Fruit fly (Drosophila melanogaster): ENCODE results near the gene CG4213.
A peak's percentile ranks its signal among the peaks of the same experiment; 100 is the strongest.

CG4213 gene

dm6 chr2L:425491-425890 lies 23.5 kb upstream of the CG4213 start (continued):
- TF ChIP-seq CG16815 (GFP tag; optimal IDR thresholded peaks at IDR 0.05) (no peak), danr (GFP tag; IDR thresholded peaks at IDR 0.05) (no peak), bab2 (GFP tag; optimal IDR thresholded peaks at IDR 0.05) (no peak), Atf-2 (GFP tag; optimal IDR thresholded peaks at IDR 0.05) (no peak), CG14860 (GFP tag; IDR thresholded peaks at IDR 0.05; ENCODE audit: partially characterized antibody) (no peak), Max (GFP tag; optimal IDR thresholded peaks at IDR 0.05) (no peak), CG14710 (tag; optimal IDR thresholded peaks at IDR 0.05) (no peak), aop (GFP tag; IDR thresholded peaks at IDR 0.05) (no peak), exex (tag; optimal IDR thresholded peaks at IDR 0.05) (peak; percentile 1), CG2129 (GFP tag; IDR thresholded peaks at IDR 0.05; ENCODE audit: partially characterized antibody) (no peak), Awh (GFP tag; IDR thresholded peaks at IDR 0.05) (no peak), Xbp1 (GFP tag; optimal IDR thresholded peaks at IDR 0.05) (no peak), sob (GFP tag; IDR thresholded peaks at IDR 0.05) (no peak), Scr (GFP tag; IDR thresholded peaks at IDR 0.05; ENCODE audit: partially characterized antibody) (no peak), CG12391 (tag; optimal IDR thresholded peaks at IDR 0.05) (no peak), H2.0 (GFP tag; IDR thresholded peaks at IDR 0.05) (no peak), CG14667 (GFP tag; IDR thresholded peaks at IDR 0.05) (no peak), CG2120 (GFP tag; optimal IDR thresholded peaks at IDR 0.05) (no peak), crol (GFP tag; IDR thresholded peaks at IDR 0.05) (no peak), CG2875 (GFP tag; optimal IDR thresholded peaks at IDR 0.05) (no peak), hbn (GFP tag; IDR thresholded peaks at IDR 0.05; ENCODE audit: partially characterized antibody) (no peak), CG4617 (GFP tag; optimal IDR thresholded peaks at IDR 0.05; ENCODE audit: borderline replicate concordance) (no peak), CG1792 (GFP tag; optimal IDR thresholded peaks at IDR 0.05) (no peak), CG10565 (GFP tag; optimal IDR thresholded peaks at IDR 0.05) (no peak), CG10274 (GFP tag; optimal IDR thresholded peaks at IDR 0.05) (peak; percentile 9), Hr51 (GFP tag; optimal IDR thresholded peaks at IDR 0.05) (no peak), Tbp (GFP tag; optimal IDR thresholded peaks at IDR 0.05) (no peak), Mes4 (GFP tag; optimal IDR thresholded peaks at IDR 0.05) (no peak), zen (tag; optimal IDR thresholded peaks at IDR 0.05) (no peak), Bteb2 (GFP tag; optimal IDR thresholded peaks at IDR 0.05) (no peak), HLHmδ (GFP tag; optimal IDR thresholded peaks at IDR 0.05) (no peak), bigmax (GFP tag; optimal IDR thresholded peaks at IDR 0.05) (no peak), jumu (GFP tag; optimal IDR thresholded peaks at IDR 0.05) (no peak), CG11723 (GFP tag; optimal IDR thresholded peaks at IDR 0.05) (no peak), inv (GFP tag; IDR thresholded peaks at IDR 0.05; ENCODE audit: partially characterized antibody) (no peak), seq (GFP tag; IDR thresholded peaks at IDR 0.05) (no peak), CG42726 (GFP tag; IDR thresholded peaks at IDR 0.05; ENCODE audit: partially characterized antibody) (no peak), BEAF-32 (GFP tag; optimal IDR thresholded peaks at IDR 0.05) (no peak), kni (GFP tag; optimal IDR thresholded peaks at IDR 0.05) (no peak), chif (GFP tag; optimal IDR thresholded peaks at IDR 0.05) (no peak), Deaf1 (tag; optimal IDR thresholded peaks at IDR 0.05) (no peak), CG14441 (GFP tag; IDR thresholded peaks at IDR 0.05) (no peak), CG4404 (GFP tag; IDR thresholded peaks at IDR 0.05) (no peak), gcm2 (GFP tag; optimal IDR thresholded peaks at IDR 0.05) (no peak), CG30020 (tag; optimal IDR thresholded peaks at IDR 0.05) (no peak), klu (GFP tag; IDR thresholded peaks at IDR 0.05) (no peak), vvl (GFP tag; IDR thresholded peaks at IDR 0.05) (no peak), CG10147 (GFP tag; optimal IDR thresholded peaks at IDR 0.05) (peak; percentile 5), Meics (GFP tag; optimal IDR thresholded peaks at IDR 0.05) (peak; percentile 19), tup (GFP tag; optimal IDR thresholded peaks at IDR 0.05) (no peak), CG3065 (GFP tag; optimal IDR thresholded peaks at IDR 0.05) (no peak)

Measured in whole organism, embryonic.